Fruit fly (Drosophila melanogaster) whole organism, embryonic: ENCODE data around the gene Strip.

Experiments
- C15 ChIP-seq: fragments of 200-800 bp; sonication (Bioruptor generic); IDR thresholded peaks from 3 replicates; pipeline ENCODE4 v1.3.6; 2022; ENCODE audit warnings: missing biosample characterization, missing genetic modification characterization
- CG10321 ChIP-seq: fragments of 200-800 bp; sonication (Bioruptor generic); IDR thresholded peaks from 2 replicates; pipeline ENCODE4 v1.3.6; 2022; ENCODE audit warnings: missing biosample characterization, missing genetic modification characterization
- CG10543 ChIP-seq: fragments of 200-800 bp; sonication (Bioruptor generic); optimal IDR thresholded peaks from 3 replicates; lab custom pipeline; 2017; ENCODE audit warnings: missing biosample characterization, mild to moderate bottlenecking, missing genetic modification characterization, moderate library complexity
- CG11247 ChIP-seq: fragments of 200-800 bp; sonication (Bioruptor generic); IDR thresholded peaks from 2 replicates; pipeline ENCODE4 v1.3.6; 2022; ENCODE audit warnings: missing biosample characterization, missing genetic modification characterization
- CG12071 ChIP-seq: fragments of 200-800 bp; sonication (Bioruptor generic); optimal IDR thresholded peaks from 3 replicates; lab custom pipeline; 2018; ENCODE audit warnings: missing biosample characterization, mild to moderate bottlenecking, missing genetic modification characterization
- CG13624 ChIP-seq: fragments of 200-800 bp; sonication (Bioruptor generic); optimal IDR thresholded peaks from 2 replicates; lab custom pipeline; 2016; ENCODE audit warnings: missing biosample characterization, missing genetic modification characterization
- CG14860 ChIP-seq: fragments of 200-800 bp; sonication (Bioruptor generic); IDR thresholded peaks from 3 replicates; pipeline ENCODE4 v1.3.6; 2022; ENCODE audit warnings: missing biosample characterization, missing genetic modification characterization; ENCODE audit not compliant: partially characterized antibody
- CG15073 ChIP-seq: fragments of 200-800 bp; sonication (Bioruptor generic); optimal IDR thresholded peaks from 2 replicates; lab custom pipeline; 2016; ENCODE audit warnings: missing biosample characterization, missing genetic modification characterization
- CG15479 ChIP-seq: fragments of 200-800 bp; sonication (Bioruptor generic); optimal IDR thresholded peaks from 3 replicates; lab custom pipeline; 2019; ENCODE audit warnings: missing biosample characterization, mild to moderate bottlenecking, missing genetic modification characterization, moderate library complexity
- CG1602 ChIP-seq: fragments of 200-800 bp; sonication (Bioruptor generic); optimal IDR thresholded peaks from 3 replicates; lab custom pipeline; 2016; ENCODE audit warnings: missing biosample characterization, missing genetic modification characterization
- CG1792 ChIP-seq: fragments of 200-800 bp; sonication (Bioruptor generic); optimal IDR thresholded peaks from 2 replicates; lab custom pipeline; 2016; ENCODE audit warnings: missing biosample characterization, missing genetic modification characterization
- CG2116 ChIP-seq: fragments of 200-800 bp; sonication (Bioruptor generic); optimal IDR thresholded peaks from 3 replicates; lab custom pipeline; 2018; ENCODE audit warnings: missing biosample characterization, mild to moderate bottlenecking, missing genetic modification characterization
- CG31365 ChIP-seq: fragments of 200-800 bp; sonication (Bioruptor generic); optimal IDR thresholded peaks from 2 replicates; lab custom pipeline; 2018; ENCODE audit warnings: missing biosample characterization, mild to moderate bottlenecking, missing genetic modification characterization
- CG31388 ChIP-seq: fragments of 200-800 bp; sonication (Bioruptor generic); optimal IDR thresholded peaks from 2 replicates; lab custom pipeline; 2016; ENCODE audit warnings: missing biosample characterization, missing genetic modification characterization
- CG3726 ChIP-seq: fragments of 200-800 bp; sonication (Bioruptor generic); IDR thresholded peaks from 3 replicates; pipeline ENCODE4, ENCODE4 v1.3.6; 2022; ENCODE audit warnings: missing biosample characterization, missing genetic modification characterization
- CG3838 ChIP-seq: fragments of 200-800 bp; sonication (Bioruptor generic); optimal IDR thresholded peaks from 3 replicates; lab custom pipeline; 2016; ENCODE audit warnings: missing biosample characterization, missing genetic modification characterization
- CG5245 ChIP-seq: fragments of 200-800 bp; sonication (Bioruptor generic); optimal IDR thresholded peaks from 3 replicates; lab custom pipeline; 2016; ENCODE audit warnings: missing biosample characterization, missing genetic modification characterization
- CG7745 ChIP-seq: fragments of 200-800 bp; sonication (Bioruptor generic); optimal IDR thresholded peaks from 2 replicates; lab custom pipeline; 2018; ENCODE audit warnings: missing biosample characterization, mild to moderate bottlenecking, missing genetic modification characterization, moderate library complexity
- CG7786 ChIP-seq: fragments of 200-800 bp; sonication (Bioruptor generic); optimal IDR thresholded peaks from 2 replicates; lab custom pipeline; 2016; ENCODE audit warnings: missing biosample characterization, missing genetic modification characterization
- CG7987 ChIP-seq: fragments of 200-800 bp; sonication (Bioruptor generic); optimal IDR thresholded peaks from 2 replicates; lab custom pipeline; 2018; ENCODE audit warnings: missing biosample characterization, mild to moderate bottlenecking, missing genetic modification characterization, moderate library complexity
- CG8944 ChIP-seq: fragments of 200-800 bp; sonication (Bioruptor generic); optimal IDR thresholded peaks from 3 replicates; lab custom pipeline; 2016; ENCODE audit warnings: missing biosample characterization, missing genetic modification characterization
- D19A ChIP-seq: fragments of 200-800 bp; optimal IDR thresholded peaks from 3 replicates; lab custom pipeline; 2019; ENCODE audit warnings: missing biosample characterization, mild to moderate bottlenecking, missing genetic modification characterization, moderate library complexity
- Dfd ChIP-seq, 2 experiments: fragments of >200 bp; optimal IDR thresholded peaks; 2 replicates each; lab custom pipeline; 2017; ENCODE audit warnings: missing biosample characterization in 2 of 2, missing genetic modification characterization in 2 of 2
- Doc3 ChIP-seq: fragments of 200-800 bp; sonication (Bioruptor generic); IDR thresholded peaks from 3 replicates; pipeline ENCODE4 v1.3.6; 2022; ENCODE audit warnings: missing biosample characterization, missing genetic modification characterization; ENCODE audit not compliant: partially characterized antibody
- Gug ChIP-seq: fragments of 200-800 bp; sonication (Bioruptor generic); IDR thresholded peaks from 4 replicates; pipeline ENCODE4 v1.3.6; 2022; ENCODE audit warnings: missing biosample characterization, missing genetic modification characterization
- HLHmδ ChIP-seq: fragments of 200-800 bp; sonication (Bioruptor generic); optimal IDR thresholded peaks from 2 replicates; lab custom pipeline; 2018; ENCODE audit warnings: missing biosample characterization, mild to moderate bottlenecking, missing genetic modification characterization, moderate library complexity
- Hr51 ChIP-seq, 2 experiments: fragments of 200-800 bp; sonication (Bioruptor generic); optimal IDR thresholded peaks; 2 replicates in 1 of 2; 3 replicates in 1 of 2; lab custom pipeline; 2016 to 2018; ENCODE audit warnings: missing biosample characterization in 2 of 2, missing genetic modification characterization in 2 of 2, mild to moderate bottlenecking in 1 of 2, moderate library complexity in 1 of 2
- MTF-1 ChIP-seq: fragments of 200-800 bp; sonication (Bioruptor generic); optimal IDR thresholded peaks from 2 replicates; lab custom pipeline; 2018; ENCODE audit warnings: missing biosample characterization, mild to moderate bottlenecking, missing genetic modification characterization, borderline replicate concordance
- Pdp1 ChIP-seq, 2 experiments: fragments of 200-800 bp; sonication (Bioruptor generic); optimal IDR thresholded peaks; 3 replicates each; lab custom pipeline; 2016; ENCODE audit warnings: missing biosample characterization in 2 of 2, missing genetic modification characterization in 2 of 2, mild to moderate bottlenecking in 1 of 2, moderate library complexity in 1 of 2
- Ssrp ChIP-seq: fragments of 200-800 bp; sonication (Bioruptor generic); optimal IDR thresholded peaks from 2 replicates; lab custom pipeline; 2018; ENCODE audit warnings: missing biosample characterization, mild to moderate bottlenecking, missing genetic modification characterization, moderate library complexity
- Stat92E ChIP-seq, 3 experiments: fragments of >200 bp in 2 of 3; fragments of 200-800 bp in 1 of 3; sonication (Bioruptor generic) in 1 of 3; optimal IDR thresholded peaks; 2 replicates each; lab custom pipeline; 2017 to 2019; ENCODE audit warnings: missing biosample characterization in 3 of 3, missing genetic modification characterization in 3 of 3, mild to moderate bottlenecking in 1 of 3, moderate library complexity in 1 of 3
- TFAM ChIP-seq: fragments of 200-800 bp; sonication (Bioruptor generic); optimal IDR thresholded peaks from 2 replicates; lab custom pipeline; 2017; ENCODE audit warnings: missing biosample characterization, missing genetic modification characterization, inconsistent platforms
- Xbp1 ChIP-seq: fragments of 200-800 bp; sonication (Bioruptor generic); optimal IDR thresholded peaks from 3 replicates; lab custom pipeline; 2016; ENCODE audit warnings: missing biosample characterization, mild to moderate bottlenecking, missing genetic modification characterization
- ase ChIP-seq: fragments of 200-800 bp; sonication (Bioruptor generic); IDR thresholded peaks from 3 replicates; pipeline ENCODE4 v1.3.6; 2022; ENCODE audit warnings: missing biosample characterization, missing genetic modification characterization
- bowl ChIP-seq: fragments of 200-800 bp; sonication (Bioruptor generic); IDR thresholded peaks from 2 replicates; pipeline ENCODE4 v1.3.6; 2022; ENCODE audit warnings: missing biosample characterization, missing genetic modification characterization
- grau ChIP-seq: fragments of 200-800 bp; optimal IDR thresholded peaks from 3 replicates; lab custom pipeline; 2019; ENCODE audit warnings: missing biosample characterization, mild to moderate bottlenecking, missing genetic modification characterization, moderate library complexity
- hth ChIP-seq: fragments of >200 bp; optimal IDR thresholded peaks from 2 replicates; lab custom pipeline; 2017; ENCODE audit warnings: inconsistent platforms
- jigr1 ChIP-seq: fragments of 200-800 bp; sonication (Bioruptor generic); IDR thresholded peaks from 3 replicates; pipeline ENCODE4 v1.3.6; 2022; ENCODE audit warnings: missing biosample characterization, missing genetic modification characterization
- lov ChIP-seq, 2 experiments: fragments of 200-800 bp in 1 of 2; fragments of >200 bp in 1 of 2; sonication (Bioruptor generic) in 1 of 2; IDR thresholded peaks in 1 of 2; optimal IDR thresholded peaks in 1 of 2; 2 replicates in 1 of 2; 3 replicates in 1 of 2; pipeline versions ENCODE4 v1.3.6 to Lab custom; 2017 to 2022; ENCODE audit warnings: missing biosample characterization in 1 of 2, missing genetic modification characterization in 1 of 2
- maf-S ChIP-seq: fragments of 200-800 bp; sonication (Bioruptor generic); optimal IDR thresholded peaks from 2 replicates; lab custom pipeline; 2016; ENCODE audit warnings: missing biosample characterization, missing genetic modification characterization
- nmo ChIP-seq: fragments of 200-800 bp; sonication (Bioruptor generic); optimal IDR thresholded peaks from 2 replicates; lab custom pipeline; 2018; ENCODE audit warnings: missing biosample characterization, mild to moderate bottlenecking, missing genetic modification characterization, moderate library complexity
- otp ChIP-seq: fragments of 200-800 bp; sonication (Bioruptor generic); IDR thresholded peaks from 3 replicates; pipeline ENCODE4, ENCODE4 v1.3.6; 2022; ENCODE audit warnings: missing biosample characterization, missing genetic modification characterization
- pfk ChIP-seq: fragments of 200-800 bp; sonication (Bioruptor generic); optimal IDR thresholded peaks from 2 replicates; lab custom pipeline; 2018; ENCODE audit warnings: missing biosample characterization, mild to moderate bottlenecking, missing genetic modification characterization, moderate library complexity
- phol ChIP-seq: fragments of 200-800 bp; sonication (Bioruptor generic); optimal IDR thresholded peaks from 3 replicates; lab custom pipeline; 2018; ENCODE audit warnings: missing biosample characterization, mild to moderate bottlenecking, missing genetic modification characterization, moderate library complexity
- psq ChIP-seq: fragments of 200-800 bp; sonication (Bioruptor generic); optimal IDR thresholded peaks from 2 replicates; lab custom pipeline; 2017; ENCODE audit warnings: missing biosample characterization, missing genetic modification characterization
- sisA ChIP-seq: fragments of 200-800 bp; sonication (Bioruptor generic); IDR thresholded peaks from 2 replicates; pipeline ENCODE4 v1.3.6; 2022; ENCODE audit warnings: missing biosample characterization, missing genetic modification characterization
- slou ChIP-seq: fragments of 200-800 bp; sonication (Bioruptor generic); optimal IDR thresholded peaks from 3 replicates; lab custom pipeline; 2016; ENCODE audit warnings: missing biosample characterization, missing genetic modification characterization
- trh ChIP-seq: fragments of 200-800 bp; sonication (Bioruptor generic); optimal IDR thresholded peaks from 2 replicates; lab custom pipeline; 2016; ENCODE audit warnings: missing biosample characterization, missing genetic modification characterization
- wdn ChIP-seq: fragments of 200-800 bp; sonication (Bioruptor generic); IDR thresholded peaks from 2 replicates; pipeline ENCODE4 v1.3.6; 2022; ENCODE audit warnings: missing biosample characterization, missing genetic modification characterization
- wek ChIP-seq: fragments of 200-800 bp; sonication (Bioruptor generic); optimal IDR thresholded peaks from 3 replicates; lab custom pipeline; 2018; ENCODE audit warnings: missing biosample characterization, mild to moderate bottlenecking, missing genetic modification characterization, moderate library complexity

Gene Strip

dm6 chr3L:3319223-3319643 lies 9.4 kb downstream of the Strip start, which contains the start of the genes PIG-C, CG12016 and Dpm2 (continued):
- TF ChIP-seq CG15073 (GFP tag; lab: Kevin White, UChicago) (no peak), phol (peak; percentile 80), CG10321 (GFP tag; lab: Robert Waterston, UW) (no peak), CG1602 (GFP tag; lab: Kevin White, UChicago) (peak; percentile 59), sisA (GFP tag; lab: Robert Waterston, UW) (peak; percentile 71), otp (GFP tag; lab: Robert Waterston, UW) (no peak), TFAM (no peak), pfk (no peak), Xbp1 (peak; percentile 76), grau (tag; lab: Kevin White, UChicago) (peak; percentile 77), jigr1 (GFP tag; lab: Robert Waterston, UW) (no peak), CG8944 (GFP tag; lab: Kevin White, UChicago) (peak; percentile 70), CG7745 (tag; lab: Kevin White, UChicago) (no peak), CG10543 (peak; percentile 76), psq (peak; percentile 5), bowl (no peak), ase (peak; percentile 50; the same call in 1 of the 3 replicates), nmo (GFP tag; lab: Kevin White, UChicago) (peak; percentile 88), CG1792 (peak; percentile 53), wdn (GFP tag; lab: Robert Waterston, UW) (peak; percentile 52; the same call in 1 of the 2 replicates), CG14860 (peak; percentile 96), Doc3 (GFP tag; lab: Robert Waterston, UW) (peak; percentile 97), trh (GFP tag; lab: Kevin White, UChicago) (peak; percentile 28), slou (no peak), MTF-1 (GFP tag; lab: Kevin White, UChicago) (peak; percentile 6), wek (GFP tag; lab: Kevin White, UChicago) (no peak), CG7786 (GFP tag; lab: Kevin White, UChicago) (peak; percentile 71), Dfd (GFP tag; optimal IDR thresholded peaks at IDR 0.05; lab: Kevin White, UChicago) (no peak), CG3838 (GFP tag; lab: Kevin White, UChicago) (peak; percentile 27), Gug (GFP tag; lab: Robert Waterston, UW) (peak; percentile 58; the same call in 2 of the 4 replicates), CG12071 (GFP tag; lab: Kevin White, UChicago) (no peak), CG7987 (GFP tag; lab: Kevin White, UChicago) (peak; percentile 23), CG15479 (GFP tag; lab: Kevin White, UChicago) (peak; percentile 92), HLHmδ (no peak), maf-S (GFP tag; lab: Kevin White, UChicago) (peak; percentile 66), Pdp1 (GFP tag; optimal IDR thresholded peaks at IDR 0.05; lab: Kevin White, UChicago) (peak; percentile 68 to 89), D19A (tag; lab: Kevin White, UChicago) (peak; percentile 18), Stat92E (GFP tag; optimal IDR thresholded peaks at IDR 0.05; lab: Kevin White, UChicago) (no peak), CG2116 (GFP tag; lab: Kevin White, UChicago) (peak; percentile 82), hth (lab: Kevin White, UChicago) (no peak), CG31388 (GFP tag; lab: Kevin White, UChicago) (peak; percentile 25), CG3726 (GFP tag; lab: Robert Waterston, UW) (no peak), CG13624 (GFP tag; lab: Kevin White, UChicago) (peak; percentile 82), CG5245 (no peak), CG31365 (no peak), C15 (GFP tag; lab: Robert Waterston, UW) (0 out of 3 replicates have a peak, but pooled peaks have one; percentile 50), Hr51 (GFP tag; optimal IDR thresholded peaks at IDR 0.05; lab: Kevin White, UChicago) (peak in 1 of 2 experiments; percentile 55), CG11247 (GFP tag; lab: Robert Waterston, UW) (peak; percentile 70), lov (optimal IDR thresholded peaks at IDR 0.05; lab: Kevin White, UChicago) (no peak), lov (GFP tag; IDR thresholded peaks at IDR 0.05; lab: Robert Waterston, UW) (0 out of 3 replicates have a peak, but pooled peaks have one; percentile 9), Ssrp (tag; lab: Kevin White, UChicago) (peak; percentile 64)
